Fruit fly (Drosophila melanogaster) whole organism, embryonic: ENCODE measurements around the gene CG1635.
A peak's percentile ranks its signal among the peaks of the same experiment; 100 is the strongest.

Experiments
- Abd-B ChIP-seq: fragments of 200-800 bp; sonication (Bioruptor generic); optimal IDR thresholded peaks from 2 replicates; lab custom pipeline; 2018; ENCODE audit warnings: missing biosample characterization, mild to moderate bottlenecking, missing genetic modification characterization, moderate library complexity
- Asciz ChIP-seq: fragments of 200-800 bp; sonication (Bioruptor generic); optimal IDR thresholded peaks from 2 replicates; lab custom pipeline; 2017; ENCODE audit warnings: missing biosample characterization, mild to moderate bottlenecking, missing genetic modification characterization, missing genetic modification reagents
- Bgb ChIP-seq: fragments of 200-800 bp; sonication (Bioruptor generic); IDR thresholded peaks from 2 replicates; pipeline ENCODE4 v1.3.6; 2022; ENCODE audit warnings: missing biosample characterization, missing genetic modification characterization; ENCODE audit not compliant: partially characterized antibody
- Blimp-1 ChIP-seq: fragments of 200-800 bp; sonication (Bioruptor generic); optimal IDR thresholded peaks from 3 replicates; lab custom pipeline; 2018; ENCODE audit warnings: missing biosample characterization, missing genetic modification characterization, mild to moderate bottlenecking, moderate library complexity, missing genetic modification reagents
- CG11247 ChIP-seq: fragments of 200-800 bp; sonication (Bioruptor generic); IDR thresholded peaks from 2 replicates; pipeline ENCODE4 v1.3.6; 2022; ENCODE audit warnings: missing biosample characterization, missing genetic modification characterization
- CG14710 ChIP-seq: fragments of 200-800 bp; sonication (Bioruptor generic); optimal IDR thresholded peaks from 3 replicates; lab custom pipeline; 2019; ENCODE audit warnings: missing biosample characterization, mild to moderate bottlenecking, missing genetic modification characterization, moderate library complexity
- CG16863 ChIP-seq: fragments of 200-800 bp; sonication (Bioruptor generic); optimal IDR thresholded peaks from 3 replicates; lab custom pipeline; 2016; ENCODE audit warnings: missing biosample characterization, missing genetic modification characterization
- CG17568 ChIP-seq: fragments of 200-800 bp; sonication (Bioruptor generic); optimal IDR thresholded peaks from 2 replicates; lab custom pipeline; 2018; ENCODE audit warnings: missing biosample characterization, mild to moderate bottlenecking, missing genetic modification characterization, moderate library complexity
- CG18011 ChIP-seq: fragments of 200-800 bp; sonication (Bioruptor generic); optimal IDR thresholded peaks from 2 replicates; lab custom pipeline; 2017; ENCODE audit warnings: missing biosample characterization, missing genetic modification characterization, mild to moderate bottlenecking, moderate library complexity, missing genotype
- CG1832 ChIP-seq: fragments of 200-800 bp; sonication (Bioruptor generic); optimal IDR thresholded peaks from 2 replicates; lab custom pipeline; 2017; ENCODE audit warnings: missing biosample characterization, mild to moderate bottlenecking, missing genetic modification characterization, inconsistent platforms
- CG18599 ChIP-seq: fragments of 200-800 bp; sonication (Bioruptor generic); optimal IDR thresholded peaks from 3 replicates; lab custom pipeline; 2017; ENCODE audit warnings: missing biosample characterization, missing genetic modification characterization, mild to moderate bottlenecking, moderate library complexity, missing genetic modification reagents
- CG2875 ChIP-seq: fragments of 200-800 bp; sonication (Bioruptor generic); optimal IDR thresholded peaks from 2 replicates; lab custom pipeline; 2017; ENCODE audit warnings: missing biosample characterization, mild to moderate bottlenecking, missing genetic modification characterization, missing genetic modification reagents
- CG31388 ChIP-seq: fragments of 200-800 bp; sonication (Bioruptor generic); optimal IDR thresholded peaks from 2 replicates; lab custom pipeline; 2016; ENCODE audit warnings: missing biosample characterization, missing genetic modification characterization
- CG4404 ChIP-seq: fragments of 200-800 bp; sonication (Bioruptor generic); IDR thresholded peaks from 2 replicates; pipeline ENCODE4 v1.3.6; 2022; ENCODE audit warnings: missing biosample characterization, missing genetic modification characterization
- CG6254 ChIP-seq: fragments of 200-800 bp; sonication (Bioruptor generic); optimal IDR thresholded peaks from 3 replicates; lab custom pipeline; 2017; ENCODE audit warnings: mild to moderate bottlenecking, missing biosample characterization, missing genetic modification reagents, missing genetic modification characterization
- CG6813 ChIP-seq: fragments of 200-800 bp; sonication (Bioruptor generic); optimal IDR thresholded peaks from 2 replicates; lab custom pipeline; 2017; ENCODE audit warnings: missing biosample characterization, missing genetic modification characterization, mild to moderate bottlenecking, moderate library complexity, missing genetic modification reagents
- CG7556 ChIP-seq: fragments of 200-800 bp; sonication (Bioruptor generic); optimal IDR thresholded peaks from 2 replicates; lab custom pipeline; 2017; ENCODE audit warnings: missing biosample characterization, mild to moderate bottlenecking, missing genetic modification characterization
- CG9932 ChIP-seq: fragments of 200-800 bp; sonication (Bioruptor generic); IDR thresholded peaks from 2 replicates; pipeline ENCODE4 v1.3.6; 2022; ENCODE audit warnings: missing biosample characterization, missing genetic modification characterization
- CTCF ChIP-seq: fragments of 200-800 bp; sonication (Bioruptor generic); optimal IDR thresholded peaks from 2 replicates; lab custom pipeline; 2017; ENCODE audit warnings: missing biosample characterization, mild to moderate bottlenecking, missing genetic modification characterization, moderate library complexity
- Doc3 ChIP-seq: fragments of 200-800 bp; sonication (Bioruptor generic); IDR thresholded peaks from 3 replicates; pipeline ENCODE4 v1.3.6; 2022; ENCODE audit warnings: missing biosample characterization, missing genetic modification characterization; ENCODE audit not compliant: partially characterized antibody
- Ets65A ChIP-seq: fragments of 200-800 bp; sonication (Bioruptor generic); peaks from one replicate; lab custom pipeline; 2016; ENCODE audit warnings: missing biosample characterization, missing genetic modification characterization
- Ets97D ChIP-seq: fragments of 200-800 bp; sonication (Bioruptor generic); optimal IDR thresholded peaks from 3 replicates; lab custom pipeline; 2016; ENCODE audit warnings: missing biosample characterization, missing genetic modification characterization
- Mad ChIP-seq: fragments of 200-800 bp; sonication (Bioruptor generic); optimal IDR thresholded peaks from 2 replicates; lab custom pipeline; 2016; ENCODE audit warnings: missing biosample characterization, missing genetic modification characterization
- Myb ChIP-seq: fragments of 200-800 bp; sonication (Bioruptor generic); optimal IDR thresholded peaks from 2 replicates; lab custom pipeline; 2016; ENCODE audit warnings: missing biosample characterization, missing genetic modification characterization
- PHDP ChIP-seq: fragments of 200-800 bp; sonication (Bioruptor generic); optimal IDR thresholded peaks from 3 replicates; lab custom pipeline; 2018; ENCODE audit warnings: missing biosample characterization, mild to moderate bottlenecking, missing genetic modification characterization, moderate library complexity
- Sox100B ChIP-seq: fragments of 200-800 bp; sonication (Bioruptor generic); optimal IDR thresholded peaks from 3 replicates; lab custom pipeline; 2018; ENCODE audit warnings: missing biosample characterization, mild to moderate bottlenecking, missing genetic modification characterization
- Tbp ChIP-seq: fragments of >200 bp; optimal IDR thresholded peaks from 2 replicates; lab custom pipeline; 2018; ENCODE audit warnings: missing biosample characterization, missing genetic modification characterization
- Xbp1 ChIP-seq: fragments of 200-800 bp; sonication (Bioruptor generic); optimal IDR thresholded peaks from 3 replicates; lab custom pipeline; 2016; ENCODE audit warnings: missing biosample characterization, mild to moderate bottlenecking, missing genetic modification characterization
- YL-1 ChIP-seq: fragments of 200-800 bp; sonication (Bioruptor generic); optimal IDR thresholded peaks from 3 replicates; lab custom pipeline; 2017; ENCODE audit warnings: missing biosample characterization, mild to moderate bottlenecking, missing genetic modification characterization
- aop ChIP-seq: fragments of 200-800 bp; sonication (Bioruptor generic); IDR thresholded peaks from 2 replicates; pipeline ENCODE4 v1.3.6; 2022; ENCODE audit warnings: missing biosample characterization, missing genetic modification characterization
- bbx ChIP-seq: fragments of 200-800 bp; sonication (Bioruptor generic); IDR thresholded peaks from 2 replicates; pipeline ENCODE4 v1.3.6; 2022; ENCODE audit warnings: missing biosample characterization, missing genetic modification characterization; ENCODE audit not compliant: partially characterized antibody
- chinmo ChIP-seq: fragments of 200-800 bp; sonication (Bioruptor generic); IDR thresholded peaks from 4 replicates; pipeline ENCODE4 v1.3.6; 2022; ENCODE audit warnings: missing biosample characterization, missing genetic modification characterization; ENCODE audit not compliant: partially characterized antibody
- chm ChIP-seq: fragments of 200-800 bp; sonication (Bioruptor generic); IDR thresholded peaks from 2 replicates; pipeline ENCODE4 v1.3.6; 2022; ENCODE audit warnings: missing biosample characterization, missing genetic modification characterization
- cwo ChIP-seq: fragments of 200-800 bp; sonication (Bioruptor generic); optimal IDR thresholded peaks from 3 replicates; lab custom pipeline; 2017; ENCODE audit warnings: missing biosample characterization, missing genetic modification characterization, mild to moderate bottlenecking, moderate library complexity, missing genetic modification reagents
- dm ChIP-seq: fragments of 200-800 bp; sonication (Bioruptor generic); optimal IDR thresholded peaks from 3 replicates; lab custom pipeline; 2016; ENCODE audit warnings: missing biosample characterization, missing genetic modification characterization
- dpn ChIP-seq, 2 experiments: fragments of 200-800 bp; sonication (Bioruptor generic); optimal IDR thresholded peaks; 3 replicates each; lab custom pipeline; 2016; ENCODE audit warnings: missing biosample characterization in 2 of 2, missing genetic modification characterization in 2 of 2
- fd64A ChIP-seq: fragments of 200-800 bp; sonication (Bioruptor generic); optimal IDR thresholded peaks from 3 replicates; lab custom pipeline; 2018; ENCODE audit warnings: missing biosample characterization, mild to moderate bottlenecking, missing genetic modification characterization
- gem ChIP-seq: fragments of 200-800 bp; sonication (Bioruptor generic); optimal IDR thresholded peaks from 2 replicates; lab custom pipeline; 2019; ENCODE audit warnings: missing biosample characterization, mild to moderate bottlenecking, missing genetic modification characterization, moderate library complexity
- gsb-n ChIP-seq: fragments of 200-800 bp; sonication (Bioruptor generic); optimal IDR thresholded peaks from 3 replicates; lab custom pipeline; 2018; ENCODE audit warnings: missing biosample characterization, mild to moderate bottlenecking, missing genetic modification characterization
- kni ChIP-seq: fragments of 200-800 bp; sonication (Bioruptor generic); optimal IDR thresholded peaks from 3 replicates; lab custom pipeline; 2017; ENCODE audit warnings: mild to moderate bottlenecking, missing biosample characterization, missing genetic modification reagents, missing genetic modification characterization
- otp ChIP-seq: fragments of 200-800 bp; sonication (Bioruptor generic); IDR thresholded peaks from 3 replicates; pipeline ENCODE4, ENCODE4 v1.3.6; 2022; ENCODE audit warnings: missing biosample characterization, missing genetic modification characterization
- pros ChIP-seq: fragments of 200-800 bp; sonication (Bioruptor generic); optimal IDR thresholded peaks from 3 replicates; lab custom pipeline; 2019; ENCODE audit warnings: missing biosample characterization, mild to moderate bottlenecking, missing genetic modification characterization, moderate library complexity
- sc ChIP-seq, 3 experiments: fragments of >200 bp in 2 of 3; fragments of 200-800 bp in 1 of 3; sonication (Bioruptor generic) in 1 of 3; optimal IDR thresholded peaks; 2 replicates in 2 of 3; 3 replicates in 1 of 3; lab custom pipeline; 2017; ENCODE audit warnings: mild to moderate bottlenecking in 1 of 3, missing biosample characterization in 1 of 3, missing genetic modification characterization in 1 of 3, missing genetic modification reagents in 1 of 3
- schlank ChIP-seq: fragments of 200-800 bp; sonication (Bioruptor generic); optimal IDR thresholded peaks from 2 replicates; lab custom pipeline; 2018; ENCODE audit warnings: missing biosample characterization, mild to moderate bottlenecking, missing genetic modification characterization
- slp2 ChIP-seq: fragments of 200-800 bp; sonication (Bioruptor generic); optimal IDR thresholded peaks from 2 replicates; lab custom pipeline; 2016; ENCODE audit warnings: missing biosample characterization, missing genetic modification characterization
- so ChIP-seq: fragments of 200-800 bp; sonication (Bioruptor generic); IDR thresholded peaks from 3 replicates; pipeline ENCODE4 v1.3.6; 2022; ENCODE audit warnings: missing biosample characterization, missing genetic modification characterization
- tio ChIP-seq: fragments of 200-800 bp; sonication (Bioruptor generic); optimal IDR thresholded peaks from 2 replicates; lab custom pipeline; 2017; ENCODE audit warnings: missing biosample characterization, missing genetic modification characterization, inconsistent platforms
- tup ChIP-seq: fragments of 200-800 bp; sonication (Bioruptor generic); optimal IDR thresholded peaks from 2 replicates; lab custom pipeline; 2016; ENCODE audit warnings: missing biosample characterization, mild to moderate bottlenecking, missing genetic modification characterization, moderate library complexity
- vfl ChIP-seq: fragments of 200-800 bp; sonication (Bioruptor generic); optimal IDR thresholded peaks from 2 replicates; lab custom pipeline; 2016; ENCODE audit warnings: missing biosample characterization, missing genetic modification characterization
- yki ChIP-seq: fragments of >200 bp; optimal IDR thresholded peaks from 3 replicates; lab custom pipeline; 2018

Gene CG1635

DNA sequence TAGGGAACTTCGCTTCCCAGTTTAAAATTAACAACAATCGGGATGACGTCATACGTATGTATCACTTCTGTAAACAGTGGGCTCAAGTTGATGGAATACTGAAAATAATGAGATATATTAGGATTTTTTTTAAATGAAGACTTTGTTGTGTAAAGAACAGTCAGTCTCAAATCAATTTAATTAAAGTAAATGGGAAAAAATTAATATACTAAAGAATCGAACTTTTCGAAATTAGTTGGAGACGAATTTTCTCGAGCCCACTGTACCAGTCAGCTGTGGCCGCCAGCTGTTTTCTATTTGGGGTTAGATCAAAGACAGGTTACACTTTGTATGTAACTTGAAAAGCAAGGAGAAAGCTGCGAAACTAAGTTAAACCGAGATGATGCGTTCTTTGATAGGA lies at the start of gene CG1635 (continued):
- TF ChIP-seq cwo (peak; percentile 99), chm (GFP tag; lab: Robert Waterston, UW) (peak; percentile 99), Mad (GFP tag; lab: Kevin White, UChicago) (peak; percentile 99), Tbp (no peak), Blimp-1 (peak; percentile 99), Ets65A (peak; percentile 90), CG18599 (GFP tag; lab: Kevin White, UChicago) (peak; percentile 100), otp (peak; percentile 99), tio (GFP tag; lab: Kevin White, UChicago) (peak; percentile 96), Sox100B (peak; percentile 99), chinmo (GFP tag; lab: Robert Waterston, UW) (no peak), fd64A (GFP tag; lab: Kevin White, UChicago) (peak; percentile 99), Bgb (GFP tag; lab: Robert Waterston, UW) (peak; percentile 63; the same call in 1 of the 2 replicates), so (GFP tag; lab: Robert Waterston, UW) (peak; percentile 100), Myb (GFP tag; lab: Kevin White, UChicago) (peak; percentile 90), CG16863 (GFP tag; lab: Kevin White, UChicago) (peak; percentile 98), aop (GFP tag; lab: Robert Waterston, UW) (peak; percentile 95), CG11247 (GFP tag; lab: Robert Waterston, UW) (peak; percentile 99), Asciz (GFP tag; lab: Kevin White, UChicago) (peak; percentile 100), YL-1 (GFP tag; lab: Kevin White, UChicago) (peak; percentile 99), dpn (GFP tag; optimal IDR thresholded peaks at IDR 0.05; lab: Kevin White, UChicago) (peak; percentile 98 to 99), CG7556 (GFP tag; lab: Kevin White, UChicago) (peak; percentile 100), CG1832 (GFP tag; lab: Kevin White, UChicago) (no peak), tup (GFP tag; lab: Kevin White, UChicago) (peak; percentile 98), yki (no peak), dm (GFP tag; lab: Kevin White, UChicago) (peak; percentile 97), schlank (tag; lab: Kevin White, UChicago) (peak; percentile 99), PHDP (tag; lab: Kevin White, UChicago) (peak; percentile 100), CTCF (GFP tag; lab: Kevin White, UChicago) (peak; percentile 79), Ets97D (GFP tag; lab: Kevin White, UChicago) (peak; percentile 69), sc (optimal IDR thresholded peaks at IDR 0.05; lab: Kevin White, UChicago) (no peak), sc (GFP tag; optimal IDR thresholded peaks at IDR 0.05; lab: Kevin White, UChicago) (peak; percentile 99), CG6254 (peak; percentile 97), CG2875 (GFP tag; lab: Kevin White, UChicago) (peak; percentile 99), CG6813 (peak; percentile 99), pros (GFP tag; lab: Kevin White, UChicago) (peak; percentile 91), gsb-n (tag; lab: Kevin White, UChicago) (peak; percentile 100), bbx (GFP tag; lab: Robert Waterston, UW) (peak; percentile 49), CG18011 (GFP tag; lab: Kevin White, UChicago) (peak; percentile 93), CG4404 (GFP tag; lab: Robert Waterston, UW) (peak; percentile 97), CG14710 (tag; lab: Kevin White, UChicago) (peak; percentile 98), Abd-B (GFP tag; lab: Kevin White, UChicago) (peak; percentile 88), vfl (GFP tag; lab: Kevin White, UChicago) (peak; percentile 97), CG31388 (GFP tag; lab: Kevin White, UChicago) (peak; percentile 95), Doc3 (GFP tag; lab: Robert Waterston, UW) (peak; percentile 44; the same call in 1 of the 3 replicates), Xbp1 (GFP tag; lab: Kevin White, UChicago) (peak; percentile 99), CG17568 (GFP tag; lab: Kevin White, UChicago) (peak; percentile 99), CG9932 (GFP tag; lab: Robert Waterston, UW) (peak; percentile 100), gem (tag; lab: Kevin White, UChicago) (peak; percentile 100), slp2 (GFP tag; lab: Kevin White, UChicago) (peak; percentile 97), kni (peak; percentile 99)
